Worm (Caenorhabditis elegans) whole organism, L4 larva: ENCODE data around the gene grd-5.
A peak's percentile ranks its signal among the peaks of the same experiment; 100 is the strongest.

Experiments
- F26F4.8 ChIP-seq: fragments of 200-800 bp; sonication (Bioruptor generic); conservative IDR thresholded peaks from 2 replicates; pipeline ENCODE4 v1.3.6; 2022; ENCODE audit warnings: missing genetic modification characterization, missing compliant biosample characterization
- T20F7.1 ChIP-seq: fragments of 200-800 bp; sonication (Bioruptor generic); optimal IDR thresholded peaks from 2 replicates; lab custom pipeline; 2018; ENCODE audit warnings: mild to moderate bottlenecking, missing genetic modification characterization, missing compliant biosample characterization
- Y105C5A.15 ChIP-seq: fragments of 200-800 bp; sonication (Bioruptor generic); IDR thresholded peaks from 2 replicates; pipeline ENCODE4 v1.3.6; 2022; ENCODE audit warnings: missing genetic modification characterization, missing compliant biosample characterization
- aha-1 ChIP-seq: fragments of 150-350 bp; peaks from one replicate; lab custom pipeline; 2014; ENCODE audit warnings: missing biosample characterization, missing genetic modification characterization
- ama-1 ChIP-seq: fragments of 150-350 bp; optimal IDR thresholded peaks from 2 replicates; lab custom pipeline; 2014; ENCODE audit warnings: inconsistent platforms, mixed read lengths
- cey-2 ChIP-seq: sonication (generic microtip); optimal IDR thresholded peaks from 3 replicates; lab custom pipeline; 2017; ENCODE audit warnings: missing genetic modification characterization, mild to moderate bottlenecking, missing compliant biosample characterization, antibody characterized with exemption, borderline replicate concordance; ENCODE audit not compliant: insufficient read depth
- ctbp-1 ChIP-seq: fragments of 200-800 bp; sonication (Bioruptor generic); IDR thresholded peaks from 2 replicates; pipeline ENCODE4 v1.3.6; 2022; ENCODE audit warnings: missing genetic modification reagents, missing genetic modification characterization, missing compliant biosample characterization
- daf-16 ChIP-seq, 3 experiments: sonication (generic microtip); optimal IDR thresholded peaks; 2 replicates each; lab custom pipeline; 2016 to 2017; ENCODE audit warnings: missing genetic modification characterization in 3 of 3, missing genetic modification reagents in 3 of 3, mild to moderate bottlenecking in 2 of 3, missing compliant biosample characterization in 2 of 3, missing biosample characterization in 1 of 3, moderate library complexity in 1 of 3
- dmd-6 ChIP-seq: fragments of 200-800 bp; sonication (Bioruptor generic); IDR thresholded peaks from 2 replicates; pipeline ENCODE4 v1.3.6; 2022; ENCODE audit warnings: missing genetic modification reagents, missing genetic modification characterization, missing compliant biosample characterization
- dve-1 ChIP-seq: sonication (generic microtip); optimal IDR thresholded peaks from 2 replicates; lab custom pipeline; 2017; ENCODE audit warnings: antibody characterized with exemption, mild to moderate bottlenecking, missing genetic modification characterization, missing compliant biosample characterization; ENCODE audit not compliant: insufficient read depth
- egl-43 ChIP-seq: fragments of 200-800 bp; sonication (Bioruptor generic); IDR thresholded peaks from 2 replicates; pipeline ENCODE4 v1.3.6; 2022; ENCODE audit warnings: missing genetic modification reagents, missing genetic modification characterization, missing compliant biosample characterization
- gei-8 ChIP-seq: fragments of 200-800 bp; sonication (Bioruptor generic); optimal IDR thresholded peaks from 2 replicates; lab custom pipeline; 2018; ENCODE audit warnings: mild to moderate bottlenecking, missing genetic modification characterization, missing compliant biosample characterization
- hlh-11 ChIP-seq: fragments of 200-800 bp; sonication (Bioruptor generic); optimal IDR thresholded peaks from 2 replicates; lab custom pipeline; 2018; ENCODE audit warnings: mild to moderate bottlenecking, missing genetic modification characterization, missing compliant biosample characterization
- hlh-30 ChIP-seq: sonication (generic microtip); optimal IDR thresholded peaks from 2 replicates; lab custom pipeline; 2017; ENCODE audit warnings: antibody characterized with exemption, mild to moderate bottlenecking, missing genetic modification characterization, missing compliant biosample characterization; ENCODE audit not compliant: insufficient read depth
- hmg-1.1 ChIP-seq: fragments of 200-800 bp; sonication (Bioruptor generic); IDR thresholded peaks from 2 replicates; pipeline ENCODE4 v1.3.6; 2022; ENCODE audit warnings: missing genetic modification reagents, missing genetic modification characterization, missing compliant biosample characterization
- lin-1 ChIP-seq: fragments of 200-800 bp; sonication (Bioruptor generic); IDR thresholded peaks from 2 replicates; pipeline ENCODE4 v1.3.6; 2022; ENCODE audit warnings: missing genetic modification reagents, missing genetic modification characterization, missing compliant biosample characterization
- lin-15B ChIP-seq: fragments of 150-350 bp; sonication (generic microtip); optimal IDR thresholded peaks from 3 replicates; lab custom pipeline; 2014; ENCODE audit warnings: missing biosample characterization, missing genetic modification characterization
- lin-38 ChIP-seq: fragments of 200-800 bp; sonication (Bioruptor generic); IDR thresholded peaks from 2 replicates; pipeline ENCODE4 v1.3.6; 2022; ENCODE audit warnings: missing genetic modification reagents, missing genetic modification characterization, missing compliant biosample characterization
- lin-39 ChIP-seq: fragments of 150-350 bp; optimal IDR thresholded peaks from 2 replicates; lab custom pipeline; 2014; ENCODE audit warnings: missing biosample characterization, missing genetic modification reagents, missing genetic modification characterization
- madf-5 ChIP-seq, 2 experiments: fragments of 200-800 bp; sonication (Bioruptor generic); IDR thresholded peaks; 2 replicates each; pipeline ENCODE4 v1.3.6; 2022; ENCODE audit warnings: missing compliant biosample characterization in 2 of 2, missing genetic modification characterization in 2 of 2
- mdl-1 ChIP-seq, 2 experiments: fragments of 150-350 bp in 1 of 2; sonication (generic microtip) in 1 of 2; optimal IDR thresholded peaks; 2 replicates each; lab custom pipeline; 2014 to 2017; ENCODE audit warnings: missing biosample characterization in 2 of 2, missing genetic modification characterization in 2 of 2
- mep-1 ChIP-seq: fragments of 150-350 bp; sonication (generic microtip); optimal IDR thresholded peaks from 3 replicates; lab custom pipeline; 2014; ENCODE audit warnings: missing biosample characterization, missing genetic modification characterization
- mes-2 ChIP-seq: sonication (generic microtip); optimal IDR thresholded peaks from 2 replicates; lab custom pipeline; 2016; ENCODE audit warnings: missing genotype, mild to moderate bottlenecking, missing genetic modification characterization, missing compliant biosample characterization; ENCODE audit not compliant: poor library complexity, severe bottlenecking
- mxl-2 ChIP-seq: fragments of 200-800 bp; sonication (Bioruptor generic); conservative IDR thresholded peaks from 2 replicates; pipeline ENCODE4 v1.3.6; 2022; ENCODE audit warnings: missing genetic modification reagents, missing genetic modification characterization, missing compliant biosample characterization
- mxl-3 ChIP-seq: fragments of 200-800 bp; sonication (Bioruptor generic); optimal IDR thresholded peaks from 2 replicates; lab custom pipeline; 2018; ENCODE audit warnings: mild to moderate bottlenecking, missing genetic modification characterization, missing compliant biosample characterization
- nhr-10 ChIP-seq: fragments of 150-350 bp; optimal IDR thresholded peaks from 2 replicates; lab custom pipeline; 2014; ENCODE audit warnings: missing biosample characterization, missing genetic modification characterization
- nhr-25 ChIP-seq: sonication (generic microtip); optimal IDR thresholded peaks from 2 replicates; lab custom pipeline; 2017; ENCODE audit warnings: missing genetic modification characterization, mild to moderate bottlenecking, missing compliant biosample characterization, antibody characterized with exemption, moderate library complexity, borderline replicate concordance; ENCODE audit not compliant: insufficient read depth
- nhr-28 ChIP-seq: fragments of 150-350 bp; optimal IDR thresholded peaks from 2 replicates; lab custom pipeline; 2014; ENCODE audit warnings: missing biosample characterization, missing genetic modification characterization
- nhr-41 ChIP-seq: fragments of 200-800 bp; sonication (Bioruptor generic); IDR thresholded peaks from 2 replicates; pipeline ENCODE4 v1.3.6; 2022; ENCODE audit warnings: missing genetic modification reagents, missing genetic modification characterization, missing compliant biosample characterization
- nhr-76 ChIP-seq: fragments of 150-350 bp; optimal IDR thresholded peaks from 2 replicates; lab custom pipeline; 2014; ENCODE audit warnings: missing biosample characterization, missing genetic modification characterization
- nhr-77 ChIP-seq: fragments of 150-350 bp; optimal IDR thresholded peaks from 2 replicates; lab custom pipeline; 2014; ENCODE audit warnings: missing biosample characterization, missing genetic modification characterization
- pha-4 ChIP-seq, 2 experiments: fragments of 150-350 bp in 1 of 2; fragments of 200-800 bp in 1 of 2; sonication (Bioruptor generic) in 1 of 2; IDR thresholded peaks in 1 of 2; optimal IDR thresholded peaks in 1 of 2; 2 replicates each; pipeline versions ENCODE4 v1.3.6 to Lab custom; 2014 to 2022; ENCODE audit warnings: missing genetic modification characterization in 2 of 2, missing genetic modification reagents in 2 of 2, missing biosample characterization in 1 of 2, missing compliant biosample characterization in 1 of 2
- pqm-1 ChIP-seq: sonication (generic microtip); optimal IDR thresholded peaks from 2 replicates; lab custom pipeline; 2017; ENCODE audit warnings: missing biosample characterization, missing genetic modification characterization
- rbr-2 ChIP-seq: sonication (generic microtip); optimal IDR thresholded peaks from 2 replicates; lab custom pipeline; 2016; ENCODE audit warnings: missing genotype, missing genetic modification characterization, missing compliant biosample characterization
- set-16 ChIP-seq: fragments of 200-800 bp; sonication (Bioruptor generic); IDR thresholded peaks from 2 replicates; pipeline ENCODE4 v1.3.6; 2022; ENCODE audit warnings: missing genetic modification reagents, missing genetic modification characterization, missing compliant biosample characterization
- skn-1 ChIP-seq: fragments of 150-350 bp; optimal IDR thresholded peaks from 2 replicates; lab custom pipeline; 2014; ENCODE audit warnings: missing biosample characterization, missing genetic modification characterization
- spr-1 ChIP-seq: sonication (generic microtip); optimal IDR thresholded peaks from 2 replicates; lab custom pipeline; 2016; ENCODE audit warnings: mild to moderate bottlenecking, missing genetic modification characterization, missing compliant biosample characterization
- unc-62 ChIP-seq, 3 experiments: fragments of 150-350 bp in 1 of 3; sonication (generic microtip); optimal IDR thresholded peaks in 2 of 3; peaks in 1 of 3; 1 replicate in 1 of 3; 2 replicates in 2 of 3; lab custom pipeline; 2014 to 2017; ENCODE audit warnings: missing biosample characterization in 3 of 3, missing genetic modification characterization in 3 of 3, missing genetic modification reagents in 3 of 3, missing genotype in 1 of 3
- zfp-2 ChIP-seq: sonication (generic microtip); optimal IDR thresholded peaks from 2 replicates; lab custom pipeline; 2016; ENCODE audit warnings: mild to moderate bottlenecking, missing genetic modification characterization, missing compliant biosample characterization
- zfp-3 ChIP-seq: fragments of 200-800 bp; sonication (Bioruptor generic); conservative IDR thresholded peaks from 2 replicates; pipeline ENCODE4 v1.3.6; 2022; ENCODE audit warnings: missing genetic modification reagents, missing genetic modification characterization, missing compliant biosample characterization

grd-5 gene

DNA sequence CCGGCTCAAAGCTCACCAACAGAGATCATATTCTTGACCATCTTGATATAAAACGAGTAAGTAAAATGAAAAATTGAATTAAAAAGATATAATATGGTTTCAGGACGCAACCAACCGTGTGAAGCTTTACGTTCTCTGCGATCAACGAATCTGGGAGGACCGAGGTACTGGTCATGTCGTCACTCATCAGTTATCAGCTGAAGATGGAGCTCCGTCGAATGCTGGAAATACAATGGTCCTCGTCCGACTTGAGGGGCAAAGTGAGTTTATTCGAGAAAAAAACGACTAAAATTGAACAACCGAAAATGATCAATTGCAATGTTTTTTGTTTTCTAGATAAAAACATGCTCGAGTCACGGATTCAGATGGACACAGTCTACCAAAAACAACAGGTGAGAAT, 10.3 kb upstream of the grd-5 start:
- TF ChIP-seq Y105C5A.15 (GFP tag; lab: Robert Waterston, UW), result no peak
- peak; percentile 72 for TF ChIP-seq aha-1 (tag; lab: Kevin White, UChicago)

DNA sequence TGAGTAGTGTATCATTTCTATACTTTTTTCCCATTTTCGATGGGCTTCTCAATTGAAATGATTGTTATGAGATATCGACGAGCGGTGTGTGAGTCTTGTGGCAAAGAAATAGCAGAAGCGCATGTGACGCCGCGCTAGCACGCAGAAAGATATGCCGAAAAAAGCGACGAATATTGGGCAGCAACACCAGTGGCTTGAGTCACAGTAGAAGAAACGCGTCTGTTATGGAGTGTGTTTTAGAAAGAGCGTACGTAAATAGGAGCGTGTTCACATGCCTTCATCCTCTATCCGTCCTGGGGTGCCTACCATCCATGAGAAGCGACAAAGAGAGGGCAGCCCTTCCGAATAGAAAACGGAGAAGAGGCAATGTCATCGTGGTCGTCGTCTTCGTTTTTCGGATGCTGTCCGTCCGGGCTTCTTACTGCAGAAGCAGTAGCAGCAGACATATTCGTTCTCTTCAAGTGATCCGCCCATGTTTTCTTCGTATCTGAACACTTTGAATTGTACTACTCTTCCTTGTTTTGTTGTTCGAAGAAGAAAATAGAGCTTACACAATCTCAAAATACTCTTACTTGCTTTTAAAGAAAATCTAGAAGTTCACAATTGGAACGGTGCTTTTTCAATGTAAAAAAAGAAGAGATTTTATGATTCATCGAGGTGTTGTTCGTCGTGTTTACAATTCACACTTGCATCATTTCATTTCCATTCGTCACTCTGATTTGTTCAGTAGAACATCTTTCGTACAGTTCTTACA, 8.9 kb upstream of the grd-5 start:
- TF ChIP-seq aha-1 (tag; lab: Kevin White, UChicago), result peak; percentile 93
- TF ChIP-seq mes-2, result peak; percentile 26
- TF ChIP-seq nhr-25 (tag; lab: Kevin White, UChicago), result no peak
- TF ChIP-seq zfp-2 (tag; lab: Kevin White, UChicago), result no peak
- TF ChIP-seq ctbp-1, result 0 out of 2 replicates have a peak, but pooled peaks have one; percentile 52
- no peak for TF ChIP-seq pha-4 (GFP tag; IDR thresholded peaks at IDR 0.05; lab: Robert Waterston, UW)
- TF ChIP-seq pha-4 (tag; optimal IDR thresholded peaks at IDR 0.05; lab: Kevin White, UChicago), result no peak
- peak; percentile 24; the same call in 1 of the 2 replicates for TF ChIP-seq egl-43 (GFP tag; lab: Robert Waterston, UW)
- TF ChIP-seq spr-1, result no peak
- peak; percentile 96 for TF ChIP-seq hlh-30 (tag; lab: Kevin White, UChicago)
- TF ChIP-seq rbr-2 (tag; lab: Kevin White, UChicago), result peak; percentile 22
- TF ChIP-seq lin-38 (GFP tag; lab: Robert Waterston, UW), result peak; percentile 15; the same call in 1 of the 2 replicates
- TF ChIP-seq T20F7.1 (GFP tag; lab: Kevin White, UChicago), result no peak
- no peak for TF ChIP-seq gei-8 (GFP tag; lab: Kevin White, UChicago)
- no peak for TF ChIP-seq skn-1
- no peak for TF ChIP-seq F26F4.8
- peak; percentile 59 for TF ChIP-seq hlh-11 (tag; lab: Kevin White, UChicago)
- 0 out of 2 replicates have a peak, but pooled peaks have one; percentile 21 for TF ChIP-seq lin-1 (GFP tag; lab: Robert Waterston, UW)
- peak; percentile 33 for TF ChIP-seq nhr-28 (tag; lab: Kevin White, UChicago)
- no peak for TF ChIP-seq daf-16 (GFP tag; optimal IDR thresholded peaks at IDR 0.05; lab: Kevin White, UChicago)
- TF ChIP-seq daf-16 (tag; optimal IDR thresholded peaks at IDR 0.05; lab: Kevin White, UChicago), result peak; percentile 15
- 0 out of 2 replicates have a peak, but pooled peaks have one; percentile 12 for TF ChIP-seq set-16
- peak; percentile 30 for TF ChIP-seq mep-1 (tag; lab: Kevin White, UChicago)
- TF ChIP-seq mdl-1 (tag; optimal IDR thresholded peaks at IDR 0.05; lab: Kevin White, UChicago), result peak; percentile 10 to 60
- TF ChIP-seq madf-5 (GFP tag; IDR thresholded peaks at IDR 0.05; lab: Robert Waterston, UW), result no peak
- peak; percentile 79 for TF ChIP-seq mxl-3 (GFP tag; lab: Kevin White, UChicago)
- TF ChIP-seq nhr-76, result no peak
- TF ChIP-seq nhr-10, result no peak
- TF ChIP-seq lin-15B, result no peak
- peak in 1 of 2 experiments; percentile 80 for TF ChIP-seq unc-62 (GFP tag; optimal IDR thresholded peaks at IDR 0.05 in 1 of 2; lab: Kevin White, UChicago)
- no peak for TF ChIP-seq unc-62 (tag; optimal IDR thresholded peaks at IDR 0.05; lab: Kevin White, UChicago)
- TF ChIP-seq, all 104 proteins: peak for 16

- TF ChIP-seq mep-1 (tag; lab: Kevin White, UChicago) (peak; percentile 26), hlh-11 (tag; lab: Kevin White, UChicago) (peak; percentile 45), mxl-3 (GFP tag; lab: Kevin White, UChicago) (peak; percentile 57), pqm-1 (peak; percentile 11), zfp-3 (GFP tag; lab: Robert Waterston, UW) (no peak), nhr-77 (tag; lab: Kevin White, UChicago) (peak; percentile 57), daf-16 (GFP tag; optimal IDR thresholded peaks at IDR 0.05; lab: Kevin White, UChicago) (no peak), daf-16 (tag; optimal IDR thresholded peaks at IDR 0.05; lab: Kevin White, UChicago) (peak; percentile 78), ama-1 (peak; percentile 76), aha-1 (tag; lab: Kevin White, UChicago) (peak; percentile 76), hlh-30 (tag; lab: Kevin White, UChicago) (peak; percentile 87), nhr-41 (GFP tag; lab: Robert Waterston, UW) (peak; percentile 57; the same call in 1 of the 2 replicates), cey-2 (tag; lab: Kevin White, UChicago) (peak; percentile 12), mxl-2 (GFP tag; lab: Robert Waterston, UW) (peak; percentile 67; the same call in 1 of the 2 replicates), hmg-1.1 (GFP tag; lab: Robert Waterston, UW) (peak; percentile 48), dmd-6 (GFP tag; lab: Robert Waterston, UW) (peak; percentile 60), pha-4 (GFP tag; IDR thresholded peaks at IDR 0.05; lab: Robert Waterston, UW) (no peak), pha-4 (tag; optimal IDR thresholded peaks at IDR 0.05; lab: Kevin White, UChicago) (peak; percentile 92), dve-1 (tag; lab: Kevin White, UChicago) (peak; percentile 62), lin-39 (tag; lab: Kevin White, UChicago) (no peak), mdl-1 (tag; optimal IDR thresholded peaks at IDR 0.05; lab: Kevin White, UChicago) (peak in 1 of 2 experiments; percentile 60), nhr-28 (tag; lab: Kevin White, UChicago) (peak; percentile 82), set-16 (no peak)
Measured at ce11 chrV:8610633-8611404, 8.0 kb upstream of the grd-5 start, which contains the start of gene fip-4. Gene fip-4 (minus strand): TSS chrV:8611268.
